Worm (Caenorhabditis elegans) whole organism, early embryonic: ENCODE data around the gene Y47D3A.1.

Experiments
- F13C5.2 ChIP-seq: sonication (generic microtip); optimal IDR thresholded peaks from 2 replicates; lab custom pipeline; 2017; ENCODE audit warnings: mild to moderate bottlenecking, missing genetic modification characterization, inconsistent platforms, missing compliant biosample characterization
- ama-1 ChIP-seq: fragments of 150-350 bp; optimal IDR thresholded peaks from 2 replicates; lab custom pipeline; 2014
- hnd-1 ChIP-seq: sonication (generic microtip); optimal IDR thresholded peaks from 2 replicates; lab custom pipeline; 2016; ENCODE audit warnings: missing genetic modification characterization, missing compliant biosample characterization
- sea-1 ChIP-seq: fragments of 200-800 bp; sonication (Bioruptor generic); conservative IDR thresholded peaks from 2 replicates; pipeline ENCODE4 v1.3.6; 2022; ENCODE audit warnings: missing genetic modification characterization, missing compliant biosample characterization

DNA sequence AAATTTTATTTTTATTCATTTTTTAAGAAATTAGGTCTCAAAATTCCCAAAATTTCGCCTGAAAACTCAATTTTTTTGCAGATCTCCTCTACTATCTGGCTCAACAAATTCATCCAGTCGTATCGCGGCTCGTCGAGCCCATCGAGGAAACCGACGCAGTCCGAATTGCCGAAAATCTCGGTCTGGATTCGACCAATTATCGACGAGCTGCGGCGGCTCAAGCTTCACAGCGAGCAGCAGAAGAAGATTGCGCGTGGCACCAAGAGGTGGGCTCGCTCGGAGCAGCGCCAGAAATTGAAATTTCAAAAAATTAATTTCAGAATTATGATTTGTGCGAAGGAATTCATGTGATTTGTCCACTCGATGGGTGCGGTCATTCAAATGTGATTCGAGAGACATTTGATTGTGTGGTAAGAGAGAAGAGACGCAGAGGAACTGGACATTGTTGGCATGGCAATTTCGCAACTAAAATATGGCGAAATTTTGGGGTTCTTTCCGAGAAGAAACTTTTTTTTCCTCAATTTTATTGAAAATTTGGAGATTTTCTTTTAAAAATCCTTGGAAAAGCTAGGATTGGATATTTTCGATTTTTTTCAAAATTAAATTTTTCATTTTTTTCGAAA, 7.7 kb upstream of the Y47D3A.1 start:
- no peak for TF ChIP-seq ama-1 (lab: Kevin White, UChicago)
- TF ChIP-seq F13C5.2 = no peak
- no peak for TF ChIP-seq hnd-1 (tag; lab: Kevin White, UChicago)
- TF ChIP-seq sea-1 = no peak
